Worm (Caenorhabditis elegans): ENCODE results near the gene daf-15.
A peak's percentile ranks its signal among the peaks of the same experiment; 100 is the strongest.

The daf-15 gene

ce11 chrIV:9440880-9441336 lies 54.9 kb downstream of the daf-15 start, which contains the start of gene idh-1:
TSS of gene idh-1 (minus strand) at chrIV:9441107.
- peak; percentile 76 for TF ChIP-seq snpc-4 (tag; optimal IDR thresholded peaks at IDR 0.05)
- peak; percentile 68 for TF ChIP-seq nhr-25 (tag; optimal IDR thresholded peaks at IDR 0.05)
- TF ChIP-seq aly-2 (tag; optimal IDR thresholded peaks at IDR 0.05), result no peak
- TF ChIP-seq gmeb-1 (tag; optimal IDR thresholded peaks at IDR 0.05), result peak; percentile 49
- TF ChIP-seq ama-1 (optimal IDR thresholded peaks at IDR 0.05), result peak; percentile 81
- no peak for TF ChIP-seq nhr-10 (tag; optimal IDR thresholded peaks at IDR 0.05)
- peak; percentile 11 for TF ChIP-seq sma-3 (GFP tag; optimal IDR thresholded peaks at IDR 0.05)
- no peak for TF ChIP-seq dmd-4 (tag; optimal IDR thresholded peaks at IDR 0.05)
- TF ChIP-seq crh-2 (tag; optimal IDR thresholded peaks at IDR 0.05), result peak; percentile 0
- peak in 1 of 2 experiments; percentile 41 for TF ChIP-seq lsy-2 (tag; optimal IDR thresholded peaks at IDR 0.05)
- TF ChIP-seq nhr-129 (tag; optimal IDR thresholded peaks at IDR 0.05), result peak; percentile 72
- TF ChIP-seq fos-1 (tag; optimal IDR thresholded peaks at IDR 0.05), result peak; percentile 12
- TF ChIP-seq F13H6.1 (tag; optimal IDR thresholded peaks at IDR 0.05), result peak; percentile 48
- no peak for TF ChIP-seq nhr-23 (tag; optimal IDR thresholded peaks at IDR 0.05)
- peak; percentile 21 for TF ChIP-seq C34F6.9 (tag; optimal IDR thresholded peaks at IDR 0.05)

ce11 chrIV:9441391-9441790 lies 55.4 kb downstream of the daf-15 start:
- TF ChIP-seq sma-9 (GFP tag; optimal IDR thresholded peaks at IDR 0.05) (peak; percentile 12), sma-9 (tag; optimal IDR thresholded peaks at IDR 0.05) (no peak), dmd-4 (tag; optimal IDR thresholded peaks at IDR 0.05) (no peak), egl-27 (tag; optimal IDR thresholded peaks at IDR 0.05) (no peak), mbf-1 (tag; optimal IDR thresholded peaks at IDR 0.05) (no peak), F13H6.1 (tag; optimal IDR thresholded peaks at IDR 0.05) (no peak), mab-5 (tag; optimal IDR thresholded peaks at IDR 0.05) (no peak), ztf-1 (GFP tag; conservative IDR thresholded peaks at IDR 0.05) (no peak), nhr-23 (tag; optimal IDR thresholded peaks at IDR 0.05) (no peak), nhr-77 (tag; optimal IDR thresholded peaks at IDR 0.05) (no peak), ceh-16 (tag; optimal IDR thresholded peaks at IDR 0.05) (no peak), unc-39 (tag; optimal IDR thresholded peaks at IDR 0.05) (no peak), lsy-2 (tag; optimal IDR thresholded peaks at IDR 0.05) (no peak), sma-3 (GFP tag; optimal IDR thresholded peaks at IDR 0.05) (no peak), ceh-82 (tag; optimal IDR thresholded peaks at IDR 0.05) (no peak), ztf-4 (tag; optimal IDR thresholded peaks at IDR 0.05) (no peak), crh-2 (tag; optimal IDR thresholded peaks at IDR 0.05) (peak; percentile 8), gmeb-1 (tag; optimal IDR thresholded peaks at IDR 0.05) (no peak), blmp-1 (tag; optimal IDR thresholded peaks at IDR 0.05; ENCODE audit: insufficient read depth) (peak; percentile 41), ztf-11 (tag; optimal IDR thresholded peaks at IDR 0.05) (no peak), ZK546.5 (tag; optimal IDR thresholded peaks at IDR 0.05) (no peak)

DNA sequence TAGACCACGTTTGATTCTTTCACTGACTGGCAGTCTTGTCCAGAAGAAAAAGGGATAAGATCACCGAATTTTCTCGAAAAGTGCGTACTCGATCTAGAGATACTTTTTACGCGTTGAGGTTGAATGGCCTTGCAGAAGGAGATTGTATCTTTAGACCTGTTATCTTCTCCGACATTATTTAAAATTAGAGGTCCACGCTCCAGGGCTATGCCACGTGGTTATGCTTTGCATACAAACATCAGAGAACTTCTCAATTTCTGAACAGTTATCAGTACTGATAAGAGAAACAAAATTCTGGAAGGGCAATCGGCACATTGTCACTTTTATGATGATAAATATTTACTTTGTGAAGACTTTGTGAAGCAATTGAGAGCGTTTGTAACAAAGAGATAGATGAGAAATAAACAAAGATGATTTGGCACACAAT lies 56.1 kb downstream of the daf-15 start:
- TF ChIP-seq lsy-2 (tag; optimal IDR thresholded peaks at IDR 0.05), result peak in 1 of 2 experiments; percentile 56
- TF ChIP-seq zag-1 (tag; optimal IDR thresholded peaks at IDR 0.05), result no peak
- TF ChIP-seq unc-62 (GFP tag; optimal IDR thresholded peaks at IDR 0.05), result no peak
- TF ChIP-seq elt-3 (tag; optimal IDR thresholded peaks at IDR 0.05), result no peak
- TF ChIP-seq Y55F3AM.14 (GFP tag; optimal IDR thresholded peaks at IDR 0.05), result no peak
- no peak for TF ChIP-seq unc-55 (GFP tag; optimal IDR thresholded peaks at IDR 0.05)
- TF ChIP-seq gmeb-1 (tag; optimal IDR thresholded peaks at IDR 0.05), result peak; percentile 59
- TF ChIP-seq nhr-10 (tag; optimal IDR thresholded peaks at IDR 0.05), result peak; percentile 3
- TF ChIP-seq elt-1 (tag; optimal IDR thresholded peaks at IDR 0.05), result peak; percentile 64
- no peak for TF ChIP-seq nhr-23 (tag; optimal IDR thresholded peaks at IDR 0.05)
- TF ChIP-seq alr-1 (tag; optimal IDR thresholded peaks at IDR 0.05), result no peak
- peak; percentile 11 for TF ChIP-seq egl-27 (tag; optimal IDR thresholded peaks at IDR 0.05)
- TF ChIP-seq ama-1 (optimal IDR thresholded peaks at IDR 0.05), result peak; percentile 35
- peak; percentile 72 to 87 for TF ChIP-seq mdl-1 (tag; optimal IDR thresholded peaks at IDR 0.05)
- no peak for TF ChIP-seq ztf-4 (tag; optimal IDR thresholded peaks at IDR 0.05)
- TF ChIP-seq nhr-77 (tag; optimal IDR thresholded peaks at IDR 0.05), result no peak
- TF ChIP-seq ceh-82 (tag; optimal IDR thresholded peaks at IDR 0.05), result no peak
- peak; percentile 17 for TF ChIP-seq nhr-25 (tag; optimal IDR thresholded peaks at IDR 0.05)
- peak; percentile 88 for TF ChIP-seq nhr-21 (tag; optimal IDR thresholded peaks at IDR 0.05)
- peak; percentile 97 for TF ChIP-seq crh-2 (tag; optimal IDR thresholded peaks at IDR 0.05)
- TF ChIP-seq nhr-6 (tag; optimal IDR thresholded peaks at IDR 0.05), result peak; percentile 82
- peak; percentile 82 for TF ChIP-seq ceh-16 (tag; optimal IDR thresholded peaks at IDR 0.05)
- no peak for TF ChIP-seq ztf-1 (GFP tag; conservative IDR thresholded peaks at IDR 0.05)
- peak; percentile 61 for TF ChIP-seq blmp-1 (tag; optimal IDR thresholded peaks at IDR 0.05; ENCODE audit: insufficient read depth)
- peak; percentile 74 for TF ChIP-seq skn-1 (tag; optimal IDR thresholded peaks at IDR 0.05)
- no peak for TF ChIP-seq ztf-11 (tag; optimal IDR thresholded peaks at IDR 0.05)
- TF ChIP-seq aly-2 (tag; optimal IDR thresholded peaks at IDR 0.05), result no peak
- TF ChIP-seq nhr-11 (tag; optimal IDR thresholded peaks at IDR 0.05), result no peak
- TF ChIP-seq dmd-4 (tag; optimal IDR thresholded peaks at IDR 0.05), result no peak
- TF ChIP-seq lin-13 (GFP tag; optimal IDR thresholded peaks at IDR 0.05), result peak; percentile 41
- TF ChIP-seq sma-3 (GFP tag; optimal IDR thresholded peaks at IDR 0.05), result peak; percentile 89
- TF ChIP-seq lin-39 (tag; optimal IDR thresholded peaks at IDR 0.05), result no peak
- no peak for TF ChIP-seq mbf-1 (tag; optimal IDR thresholded peaks at IDR 0.05)
- TF ChIP-seq R02D3.7 (tag; optimal IDR thresholded peaks at IDR 0.05), result no peak
- TF ChIP-seq nhr-12 (tag; optimal IDR thresholded peaks at IDR 0.05), result no peak
- TF ChIP-seq nhr-129 (tag; optimal IDR thresholded peaks at IDR 0.05), result peak; percentile 65
- peak; percentile 58 for TF ChIP-seq F13H6.1 (tag; optimal IDR thresholded peaks at IDR 0.05)
- no peak for TF ChIP-seq ZK546.5 (tag; optimal IDR thresholded peaks at IDR 0.05)
- no peak for TF ChIP-seq snpc-4 (tag; optimal IDR thresholded peaks at IDR 0.05)
- no peak for TF ChIP-seq peb-1 (tag; optimal IDR thresholded peaks at IDR 0.05)
- no peak for TF ChIP-seq unc-39 (tag; optimal IDR thresholded peaks at IDR 0.05)
- no peak for TF ChIP-seq C34F6.9 (tag; optimal IDR thresholded peaks at IDR 0.05)

Data from whole organism, L2 larva.